Worm (Caenorhabditis elegans): ENCODE results near the gene C35A5.11.

The C35A5.11 gene

ce11 chrV:10535325-10535724 lies 32.4 kb upstream of the C35A5.11 start:
- TF ChIP-seq crh-2 (tag; optimal IDR thresholded peaks at IDR 0.05) (peak; percentile 33), unc-55 (GFP tag; optimal IDR thresholded peaks at IDR 0.05) (peak; percentile 6), lin-13 (GFP tag; optimal IDR thresholded peaks at IDR 0.05) (peak; percentile 28), mdl-1 (tag; optimal IDR thresholded peaks at IDR 0.05) (peak in 1 of 2 experiments; percentile 12), ama-1 (optimal IDR thresholded peaks at IDR 0.05) (peak; percentile 62), sma-9 (GFP tag; optimal IDR thresholded peaks at IDR 0.05) (no peak), sma-9 (tag; optimal IDR thresholded peaks at IDR 0.05) (no peak), lsy-2 (tag; optimal IDR thresholded peaks at IDR 0.05) (peak in 1 of 2 experiments; percentile 10), nhr-6 (tag; optimal IDR thresholded peaks at IDR 0.05) (no peak), nhr-10 (tag; optimal IDR thresholded peaks at IDR 0.05) (no peak), C34F6.9 (tag; optimal IDR thresholded peaks at IDR 0.05) (peak; percentile 41), nhr-129 (tag; optimal IDR thresholded peaks at IDR 0.05) (peak; percentile 41), ztf-4 (tag; optimal IDR thresholded peaks at IDR 0.05) (peak; percentile 30), nhr-25 (tag; optimal IDR thresholded peaks at IDR 0.05) (peak; percentile 6), gmeb-1 (tag; optimal IDR thresholded peaks at IDR 0.05) (no peak), skn-1 (tag; optimal IDR thresholded peaks at IDR 0.05) (peak; percentile 27), fos-1 (tag; optimal IDR thresholded peaks at IDR 0.05) (peak; percentile 53), F13H6.1 (tag; optimal IDR thresholded peaks at IDR 0.05) (peak; percentile 28), ZK546.5 (tag; optimal IDR thresholded peaks at IDR 0.05) (no peak), zag-1 (tag; optimal IDR thresholded peaks at IDR 0.05) (no peak)

- TF ChIP-seq ztf-4 (tag; optimal IDR thresholded peaks at IDR 0.05) (no peak), unc-62 (GFP tag; optimal IDR thresholded peaks at IDR 0.05) (no peak), blmp-1 (tag; optimal IDR thresholded peaks at IDR 0.05; ENCODE audit: insufficient read depth) (no peak), nhr-6 (tag; optimal IDR thresholded peaks at IDR 0.05) (no peak), peb-1 (tag; optimal IDR thresholded peaks at IDR 0.05) (no peak), C34F6.9 (tag; optimal IDR thresholded peaks at IDR 0.05) (no peak), nhr-11 (tag; optimal IDR thresholded peaks at IDR 0.05) (no peak), lin-39 (tag; optimal IDR thresholded peaks at IDR 0.05) (no peak), elt-1 (tag; optimal IDR thresholded peaks at IDR 0.05) (no peak), mdl-1 (tag; optimal IDR thresholded peaks at IDR 0.05) (no peak), crh-2 (tag; optimal IDR thresholded peaks at IDR 0.05) (no peak), ztf-11 (tag; optimal IDR thresholded peaks at IDR 0.05) (no peak), ceh-82 (tag; optimal IDR thresholded peaks at IDR 0.05) (no peak), Y55F3AM.14 (GFP tag; optimal IDR thresholded peaks at IDR 0.05) (no peak), nhr-10 (tag; optimal IDR thresholded peaks at IDR 0.05) (no peak), egl-27 (tag; optimal IDR thresholded peaks at IDR 0.05) (no peak), nhr-237 (tag; optimal IDR thresholded peaks at IDR 0.05) (no peak), nhr-77 (tag; optimal IDR thresholded peaks at IDR 0.05) (no peak), nhr-23 (tag; optimal IDR thresholded peaks at IDR 0.05) (no peak), nhr-129 (tag; optimal IDR thresholded peaks at IDR 0.05) (no peak)
These were observed 29.8 kb upstream of the C35A5.11 start, which contains the start of gene txt-10 for ce11 chrV:10532725-10533124. Gene txt-10 (minus strand): TSS chrV:10532825.

ce11 chrV:10529600-10529999 lies 26.7 kb upstream of the C35A5.11 start:
- TF ChIP-seq nhr-129 (tag; optimal IDR thresholded peaks at IDR 0.05), result no peak
- TF ChIP-seq gmeb-1 (tag; optimal IDR thresholded peaks at IDR 0.05), result no peak
- no peak for TF ChIP-seq mbf-1 (tag; optimal IDR thresholded peaks at IDR 0.05)
- no peak for TF ChIP-seq aly-2 (tag; optimal IDR thresholded peaks at IDR 0.05)
- TF ChIP-seq fos-1 (tag; optimal IDR thresholded peaks at IDR 0.05), result peak; percentile 22

- TF ChIP-seq blmp-1 (tag; optimal IDR thresholded peaks at IDR 0.05; ENCODE audit: insufficient read depth) (peak; percentile 30), sem-4 (tag; optimal IDR thresholded peaks at IDR 0.05) (no peak)
These were observed 25.6 kb upstream of the C35A5.11 start, which contains the start of gene F25D1.3 for ce11 chrV:10528500-10528899. Gene F25D1.3 (plus strand): TSS chrV:10528724.

DNA sequence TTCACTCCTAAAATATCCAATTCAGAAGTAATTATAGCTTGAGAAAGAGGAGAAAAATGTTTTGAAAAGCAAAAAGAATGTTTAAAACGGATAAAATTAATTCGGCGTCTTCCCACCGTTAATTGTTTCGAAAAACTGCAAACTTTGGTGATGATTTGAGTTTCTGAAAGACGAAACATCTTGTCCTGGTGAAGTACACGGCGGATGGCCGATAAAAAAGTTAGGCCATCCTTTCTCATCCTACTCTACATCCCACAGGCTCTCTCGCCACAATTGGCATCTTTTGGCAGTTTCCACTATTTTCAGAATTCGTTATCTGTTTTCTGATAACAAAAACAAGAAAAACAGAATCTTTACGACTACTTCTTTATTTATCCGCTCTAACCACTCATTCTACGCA lies 23.0 kb upstream of the C35A5.11 start, which contains the start of the genes C35A5.8 and hda-11:
C35A5.8 (minus strand) TSS at position 7 of the 400 bp plus-strand sequence.
hda-11 (plus strand) TSS at position 283 of the 400 bp plus-strand sequence.
- TF ChIP-seq crh-2 (tag; optimal IDR thresholded peaks at IDR 0.05) (peak; percentile 64), nhr-6 (tag; optimal IDR thresholded peaks at IDR 0.05) (peak; percentile 41), blmp-1 (tag; optimal IDR thresholded peaks at IDR 0.05; ENCODE audit: insufficient read depth) (peak; percentile 10), gmeb-1 (tag; optimal IDR thresholded peaks at IDR 0.05) (peak; percentile 76), aly-2 (tag; optimal IDR thresholded peaks at IDR 0.05) (no peak), lsy-2 (tag; optimal IDR thresholded peaks at IDR 0.05) (peak; percentile 65 to 75), F13H6.1 (tag; optimal IDR thresholded peaks at IDR 0.05) (peak; percentile 73), nhr-129 (tag; optimal IDR thresholded peaks at IDR 0.05) (peak; percentile 62), sma-9 (GFP tag; optimal IDR thresholded peaks at IDR 0.05) (peak; percentile 86), sma-9 (tag; optimal IDR thresholded peaks at IDR 0.05) (no peak), sma-3 (GFP tag; optimal IDR thresholded peaks at IDR 0.05) (peak; percentile 62), sem-4 (tag; optimal IDR thresholded peaks at IDR 0.05) (peak; percentile 34), unc-55 (GFP tag; optimal IDR thresholded peaks at IDR 0.05) (peak; percentile 77), nhr-77 (tag; optimal IDR thresholded peaks at IDR 0.05) (no peak), fos-1 (tag; optimal IDR thresholded peaks at IDR 0.05) (peak; percentile 44), ama-1 (optimal IDR thresholded peaks at IDR 0.05) (no peak), nhr-21 (tag; optimal IDR thresholded peaks at IDR 0.05) (peak; percentile 30), lin-13 (GFP tag; optimal IDR thresholded peaks at IDR 0.05) (no peak), C34F6.9 (tag; optimal IDR thresholded peaks at IDR 0.05) (peak; percentile 69), snpc-4 (tag; optimal IDR thresholded peaks at IDR 0.05) (peak; percentile 14)

Measured in whole organism, L2 larva.